Worm (Caenorhabditis elegans): ENCODE results near the gene rga-4.

DNA sequence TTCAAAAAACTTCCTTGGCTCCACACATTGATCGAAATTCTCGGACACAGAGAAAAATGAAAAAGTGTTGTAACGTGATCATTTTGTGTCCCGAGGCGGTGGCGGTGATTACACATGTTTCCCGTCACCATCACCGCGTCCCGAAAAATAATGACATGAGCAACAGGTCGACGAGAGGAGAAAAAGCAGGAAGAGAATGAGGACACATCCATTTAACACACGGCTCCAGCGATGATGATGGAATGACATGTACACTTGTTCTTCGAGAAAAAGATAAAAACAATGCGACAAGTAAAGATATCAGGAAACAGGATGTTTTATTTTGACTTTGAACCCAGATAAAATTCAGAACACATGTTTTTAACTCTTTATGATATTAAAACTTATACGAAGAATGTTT lies 55.7 kb downstream of the rga-4 start:
- TF ChIP-seq hpl-2 (GFP tag; optimal IDR thresholded peaks at IDR 0.05): no peak
- no peak for TF ChIP-seq nhr-76 (tag; optimal IDR thresholded peaks at IDR 0.05)
- no peak for TF ChIP-seq unc-62 (GFP tag; optimal IDR thresholded peaks at IDR 0.05)
- no peak for TF ChIP-seq nhr-85 (tag)
- TF ChIP-seq unc-130 (tag; optimal IDR thresholded peaks at IDR 0.05): no peak
- TF ChIP-seq rnt-1 (tag; optimal IDR thresholded peaks at IDR 0.05): peak; percentile 68
- TF ChIP-seq nhr-28 (tag; optimal IDR thresholded peaks at IDR 0.05): no peak
